Fruit fly (Drosophila melanogaster) whole organism, embryonic: ENCODE results near the gene CG32161.

Experiments
- ATbp ChIP-seq: fragments of 200-800 bp; sonication (Bioruptor generic); optimal IDR thresholded peaks from 2 replicates; lab custom pipeline; 2017; ENCODE audit warnings: missing biosample characterization, mild to moderate bottlenecking, missing genetic modification characterization, missing genetic modification reagents
- Asciz ChIP-seq: fragments of 200-800 bp; sonication (Bioruptor generic); optimal IDR thresholded peaks from 2 replicates; lab custom pipeline; 2017; ENCODE audit warnings: missing biosample characterization, mild to moderate bottlenecking, missing genetic modification characterization, missing genetic modification reagents
- Bgb ChIP-seq: fragments of 200-800 bp; sonication (Bioruptor generic); IDR thresholded peaks from 2 replicates; pipeline ENCODE4 v1.3.6; 2022; ENCODE audit warnings: missing biosample characterization, missing genetic modification characterization; ENCODE audit not compliant: partially characterized antibody
- Blimp-1 ChIP-seq: fragments of 200-800 bp; sonication (Bioruptor generic); optimal IDR thresholded peaks from 3 replicates; lab custom pipeline; 2018; ENCODE audit warnings: missing biosample characterization, missing genetic modification characterization, mild to moderate bottlenecking, moderate library complexity, missing genetic modification reagents
- CG10654 ChIP-seq: fragments of 200-800 bp; sonication (Bioruptor generic); optimal IDR thresholded peaks from 2 replicates; lab custom pipeline; 2016; ENCODE audit warnings: missing biosample characterization, missing genetic modification characterization
- CG12236 ChIP-seq: fragments of 200-800 bp; sonication (Bioruptor generic); optimal IDR thresholded peaks from 2 replicates; lab custom pipeline; 2016; ENCODE audit warnings: missing biosample characterization, missing genetic modification characterization
- CG1233 ChIP-seq: fragments of 200-800 bp; sonication (Bioruptor generic); optimal IDR thresholded peaks from 4 replicates; lab custom pipeline; 2018; ENCODE audit warnings: missing biosample characterization, mild to moderate bottlenecking, missing genetic modification characterization
- CG14441 ChIP-seq: fragments of 200-800 bp; sonication (Bioruptor generic); IDR thresholded peaks from 2 replicates; pipeline ENCODE4 v1.3.6; 2022; ENCODE audit warnings: missing biosample characterization, missing genetic modification characterization
- CG14710 ChIP-seq: fragments of 200-800 bp; sonication (Bioruptor generic); optimal IDR thresholded peaks from 3 replicates; lab custom pipeline; 2019; ENCODE audit warnings: missing biosample characterization, mild to moderate bottlenecking, missing genetic modification characterization, moderate library complexity
- CG2120 ChIP-seq: fragments of 200-800 bp; sonication (Bioruptor generic); optimal IDR thresholded peaks from 3 replicates; lab custom pipeline; 2016; ENCODE audit warnings: missing biosample characterization, missing genetic modification characterization
- CG2678 ChIP-seq: fragments of 200-800 bp; sonication (Bioruptor generic); optimal IDR thresholded peaks from 3 replicates; lab custom pipeline; 2019; ENCODE audit warnings: missing biosample characterization, mild to moderate bottlenecking, missing genetic modification characterization, moderate library complexity
- CG32767 ChIP-seq: fragments of 200-800 bp; sonication (Bioruptor generic); IDR thresholded peaks from 2 replicates; pipeline ENCODE4 v1.3.6; 2022; ENCODE audit warnings: missing biosample characterization, missing genetic modification characterization
- CG3281 ChIP-seq: fragments of 200-800 bp; sonication (Bioruptor generic); optimal IDR thresholded peaks from 3 replicates; lab custom pipeline; 2017; ENCODE audit warnings: missing biosample characterization, mild to moderate bottlenecking, missing genetic modification characterization
- CG34224 ChIP-seq: fragments of 200-800 bp; sonication (Bioruptor generic); IDR thresholded peaks from 3 replicates; pipeline ENCODE4 v1.3.6; 2022; ENCODE audit warnings: missing biosample characterization, missing genetic modification characterization; ENCODE audit not compliant: partially characterized antibody
- CG43689 ChIP-seq: fragments of 200-800 bp; sonication (Bioruptor generic); IDR thresholded peaks from 2 replicates; pipeline ENCODE4 v1.3.6; 2022; ENCODE audit warnings: missing biosample characterization, missing genetic modification characterization
- CG5180 ChIP-seq: fragments of 200-800 bp; sonication (Bioruptor generic); optimal IDR thresholded peaks from 3 replicates; lab custom pipeline; 2017; ENCODE audit warnings: missing biosample characterization, missing genetic modification characterization, mild to moderate bottlenecking, moderate library complexity, missing genetic modification reagents
- CG6272 ChIP-seq: fragments of 200-800 bp; sonication (Bioruptor generic); IDR thresholded peaks from 2 replicates; pipeline ENCODE4 v1.3.6; 2022; ENCODE audit warnings: missing biosample characterization, missing genetic modification characterization
- CG7839 ChIP-seq: fragments of 200-800 bp; sonication (Bioruptor generic); optimal IDR thresholded peaks from 3 replicates; lab custom pipeline; 2018; ENCODE audit warnings: missing biosample characterization, mild to moderate bottlenecking, missing genetic modification characterization, moderate library complexity
- D ChIP-seq, 2 experiments: fragments of 200-800 bp in 1 of 2; fragments of >200 bp in 1 of 2; sonication (Bioruptor generic) in 1 of 2; optimal IDR thresholded peaks; 2 replicates in 1 of 2; 3 replicates in 1 of 2; lab custom pipeline; 2017; ENCODE audit warnings: mild to moderate bottlenecking in 1 of 2, missing biosample characterization in 1 of 2, missing genetic modification characterization in 1 of 2, missing genetic modification reagents in 1 of 2
- E2f2 ChIP-seq: fragments of 200-800 bp; sonication (Bioruptor generic); IDR thresholded peaks from 2 replicates; pipeline ENCODE4 v1.3.6; 2022; ENCODE audit warnings: missing biosample characterization, missing genetic modification characterization
- Eip74EF ChIP-seq, 2 experiments: fragments of 200-800 bp in 1 of 2; fragments of >200 bp in 1 of 2; sonication (Bioruptor generic) in 1 of 2; optimal IDR thresholded peaks; 2 replicates each; lab custom pipeline; 2017 to 2019; ENCODE audit warnings: missing biosample characterization in 2 of 2, missing genetic modification characterization in 2 of 2, mild to moderate bottlenecking in 1 of 2, moderate library complexity in 1 of 2
- Ets65A ChIP-seq: fragments of 200-800 bp; sonication (Bioruptor generic); peaks from one replicate; lab custom pipeline; 2016; ENCODE audit warnings: missing biosample characterization, missing genetic modification characterization
- HLH4C ChIP-seq: fragments of 200-800 bp; sonication (Bioruptor generic); IDR thresholded peaks from 3 replicates; pipeline ENCODE4 v1.3.6; 2022; ENCODE audit warnings: missing biosample characterization, missing genetic modification characterization; ENCODE audit not compliant: partially characterized antibody
- Jarid2 ChIP-seq: fragments of 200-800 bp; sonication (Bioruptor generic); optimal IDR thresholded peaks from 3 replicates; lab custom pipeline; 2017; ENCODE audit warnings: mild to moderate bottlenecking, missing biosample characterization, missing genetic modification reagents, missing genetic modification characterization
- Max ChIP-seq: fragments of 200-800 bp; sonication (Bioruptor generic); optimal IDR thresholded peaks from 2 replicates; lab custom pipeline; 2016; ENCODE audit warnings: missing biosample characterization, mild to moderate bottlenecking, missing genetic modification characterization
- Mes4 ChIP-seq: fragments of 200-800 bp; sonication (Bioruptor generic); optimal IDR thresholded peaks from 2 replicates; lab custom pipeline; 2016; ENCODE audit warnings: missing biosample characterization, missing genetic modification characterization
- NC2β ChIP-seq: fragments of 200-800 bp; sonication (Bioruptor generic); optimal IDR thresholded peaks from 2 replicates; lab custom pipeline; 2016; ENCODE audit warnings: missing biosample characterization, missing genetic modification characterization
- ap ChIP-seq: fragments of 200-800 bp; sonication (Bioruptor generic); IDR thresholded peaks from 2 replicates; pipeline ENCODE4 v1.3.6; 2022; ENCODE audit warnings: missing biosample characterization, missing genetic modification characterization
- cad ChIP-seq: fragments of >200 bp; optimal IDR thresholded peaks from 2 replicates; lab custom pipeline; 2017; ENCODE audit warnings: missing biosample characterization, missing genetic modification characterization
- cg ChIP-seq: fragments of 200-800 bp; sonication (Bioruptor generic); optimal IDR thresholded peaks from 3 replicates; lab custom pipeline; 2019; ENCODE audit warnings: missing biosample characterization, mild to moderate bottlenecking, missing genetic modification characterization, moderate library complexity
- chn ChIP-seq: fragments of 200-800 bp; sonication (Bioruptor generic); optimal IDR thresholded peaks from 2 replicates; lab custom pipeline; 2016; ENCODE audit warnings: missing biosample characterization, missing genetic modification characterization
- croc ChIP-seq: fragments of 200-800 bp; sonication (Bioruptor generic); conservative IDR thresholded peaks from 3 replicates; pipeline ENCODE4 v1.3.6; 2022; ENCODE audit warnings: missing biosample characterization, missing genetic modification characterization
- cwo ChIP-seq: fragments of 200-800 bp; sonication (Bioruptor generic); optimal IDR thresholded peaks from 3 replicates; lab custom pipeline; 2017; ENCODE audit warnings: missing biosample characterization, missing genetic modification characterization, mild to moderate bottlenecking, moderate library complexity, missing genetic modification reagents
- dmrt11E ChIP-seq: fragments of 200-800 bp; sonication (Bioruptor generic); optimal IDR thresholded peaks from 3 replicates; lab custom pipeline; 2018; ENCODE audit warnings: missing biosample characterization, mild to moderate bottlenecking, missing genetic modification characterization, moderate library complexity
- dmrt99B ChIP-seq: fragments of 200-800 bp; sonication (Bioruptor generic); optimal IDR thresholded peaks from 2 replicates; lab custom pipeline; 2018; ENCODE audit warnings: missing biosample characterization, mild to moderate bottlenecking, missing genetic modification characterization, moderate library complexity
- dysf ChIP-seq: fragments of 200-800 bp; sonication (Bioruptor generic); IDR thresholded peaks from 3 replicates; pipeline ENCODE4 v1.3.6; 2022; ENCODE audit warnings: missing biosample characterization, missing genetic modification characterization
- exex ChIP-seq: fragments of 200-800 bp; sonication (Bioruptor generic); optimal IDR thresholded peaks from 4 replicates; lab custom pipeline; 2018; ENCODE audit warnings: missing biosample characterization, mild to moderate bottlenecking, missing genetic modification characterization, moderate library complexity
- gcm2 ChIP-seq: fragments of 200-800 bp; sonication (Bioruptor generic); optimal IDR thresholded peaks from 2 replicates; lab custom pipeline; 2016; ENCODE audit warnings: missing biosample characterization, missing genetic modification characterization
- gsb-n ChIP-seq: fragments of 200-800 bp; sonication (Bioruptor generic); optimal IDR thresholded peaks from 3 replicates; lab custom pipeline; 2018; ENCODE audit warnings: missing biosample characterization, mild to moderate bottlenecking, missing genetic modification characterization
- inv ChIP-seq: fragments of 200-800 bp; sonication (Bioruptor generic); IDR thresholded peaks from 2 replicates; pipeline ENCODE4 v1.3.6; 2022; ENCODE audit warnings: missing biosample characterization, missing genetic modification characterization; ENCODE audit not compliant: partially characterized antibody
- jing ChIP-seq: fragments of 200-800 bp; sonication (Bioruptor generic); optimal IDR thresholded peaks from 2 replicates; lab custom pipeline; 2018; ENCODE audit warnings: missing biosample characterization, mild to moderate bottlenecking, missing genetic modification characterization
- nerfin-1 ChIP-seq: fragments of 200-800 bp; sonication (Bioruptor generic); optimal IDR thresholded peaks from 3 replicates; lab custom pipeline; 2019; ENCODE audit warnings: missing biosample characterization, mild to moderate bottlenecking, missing genetic modification characterization, moderate library complexity
- pnt ChIP-seq: fragments of 200-800 bp; sonication (Bioruptor generic); optimal IDR thresholded peaks from 3 replicates; lab custom pipeline; 2016; ENCODE audit warnings: missing biosample characterization, missing genetic modification characterization
- pros ChIP-seq: fragments of 200-800 bp; sonication (Bioruptor generic); optimal IDR thresholded peaks from 3 replicates; lab custom pipeline; 2019; ENCODE audit warnings: missing biosample characterization, mild to moderate bottlenecking, missing genetic modification characterization, moderate library complexity
- scrt ChIP-seq: fragments of 200-800 bp; sonication (Bioruptor generic); optimal IDR thresholded peaks from 2 replicates; lab custom pipeline; 2018; ENCODE audit warnings: missing biosample characterization, mild to moderate bottlenecking, missing genetic modification characterization, moderate library complexity
- sug ChIP-seq: fragments of 200-800 bp; optimal IDR thresholded peaks from 2 replicates; lab custom pipeline; 2019; ENCODE audit warnings: missing biosample characterization, mild to moderate bottlenecking, missing genetic modification characterization, moderate library complexity
- z ChIP-seq: fragments of 200-800 bp; sonication (Bioruptor generic); IDR thresholded peaks from 3 replicates; pipeline ENCODE4 v1.3.6; 2022; ENCODE audit warnings: missing biosample characterization, missing genetic modification characterization
- zen ChIP-seq: fragments of 200-800 bp; sonication (Bioruptor generic); optimal IDR thresholded peaks from 3 replicates; lab custom pipeline; 2018; ENCODE audit warnings: missing biosample characterization, mild to moderate bottlenecking, missing genetic modification characterization, moderate library complexity
- zfh1 ChIP-seq: fragments of 200-800 bp; sonication (Bioruptor generic); IDR thresholded peaks from 3 replicates; pipeline ENCODE4 v1.3.6; 2022; ENCODE audit warnings: missing biosample characterization, missing genetic modification characterization

CG32161 gene

DNA sequence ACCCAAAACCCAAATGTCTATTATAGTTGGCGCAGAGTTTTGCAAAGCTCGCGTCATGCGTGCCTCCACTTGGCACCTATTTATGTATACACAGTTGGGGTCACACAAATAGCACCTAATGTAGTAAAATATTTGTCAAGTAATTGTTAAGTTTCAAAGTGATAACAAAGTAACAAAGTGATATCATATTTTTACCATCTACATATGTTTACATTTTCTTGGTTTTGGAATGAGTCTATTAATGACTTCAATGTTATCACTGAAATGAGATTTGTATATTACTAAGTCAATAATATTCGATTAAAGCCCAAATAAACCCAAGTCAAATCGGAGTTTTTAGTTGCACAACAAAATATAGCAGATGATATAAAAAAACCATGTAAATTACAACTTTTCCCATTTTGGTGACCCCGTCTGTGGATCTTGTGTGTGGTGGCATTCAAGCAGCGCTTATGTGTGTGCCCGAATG is 26.5 kb downstream of the CG32161 start (continued):
- TF ChIP-seq D (optimal IDR thresholded peaks at IDR 0.05; lab: Kevin White, UChicago) (no peak), D (GFP tag; optimal IDR thresholded peaks at IDR 0.05; lab: Kevin White, UChicago) (peak; percentile 67), zen (tag; lab: Kevin White, UChicago) (peak; percentile 30), cad (GFP tag; lab: Kevin White, UChicago) (no peak), CG3281 (GFP tag; lab: Kevin White, UChicago) (peak; percentile 85), NC2β (GFP tag; lab: Kevin White, UChicago) (peak; percentile 8), gsb-n (tag; lab: Kevin White, UChicago) (peak; percentile 59), dmrt11E (tag; lab: Kevin White, UChicago) (peak; percentile 55), CG14441 (no peak), Eip74EF (GFP tag; optimal IDR thresholded peaks at IDR 0.05; lab: Kevin White, UChicago) (peak in 1 of 2 experiments; percentile 65), E2f2 (0 out of 2 replicates have a peak, but pooled peaks have one; percentile 39), CG32767 (GFP tag; lab: Robert Waterston, UW) (no peak), gcm2 (GFP tag; lab: Kevin White, UChicago) (peak; percentile 37), CG34224 (GFP tag; lab: Robert Waterston, UW) (no peak), inv (GFP tag; lab: Robert Waterston, UW) (no peak), jing (GFP tag; lab: Kevin White, UChicago) (peak; percentile 61), cg (GFP tag; lab: Kevin White, UChicago) (peak; percentile 33), Mes4 (GFP tag; lab: Kevin White, UChicago) (peak; percentile 14), Max (GFP tag; lab: Kevin White, UChicago) (peak; percentile 57), ap (GFP tag; lab: Robert Waterston, UW) (no peak), CG12236 (peak; percentile 45), dmrt99B (tag; lab: Kevin White, UChicago) (peak; percentile 87), dysf (GFP tag; lab: Robert Waterston, UW) (peak; percentile 80), scrt (peak; percentile 54), CG2120 (GFP tag; lab: Kevin White, UChicago) (peak; percentile 80), CG10654 (GFP tag; lab: Kevin White, UChicago) (peak; percentile 38), CG43689 (GFP tag; lab: Robert Waterston, UW) (no peak), sug (tag; lab: Kevin White, UChicago) (peak; percentile 53), pros (GFP tag; lab: Kevin White, UChicago) (no peak), HLH4C (GFP tag; lab: Robert Waterston, UW) (no peak), z (0 out of 3 replicates have a peak, but pooled peaks have one; percentile 3)
- TF ChIP-seq, all 482 proteins: peak for 286

DNA sequence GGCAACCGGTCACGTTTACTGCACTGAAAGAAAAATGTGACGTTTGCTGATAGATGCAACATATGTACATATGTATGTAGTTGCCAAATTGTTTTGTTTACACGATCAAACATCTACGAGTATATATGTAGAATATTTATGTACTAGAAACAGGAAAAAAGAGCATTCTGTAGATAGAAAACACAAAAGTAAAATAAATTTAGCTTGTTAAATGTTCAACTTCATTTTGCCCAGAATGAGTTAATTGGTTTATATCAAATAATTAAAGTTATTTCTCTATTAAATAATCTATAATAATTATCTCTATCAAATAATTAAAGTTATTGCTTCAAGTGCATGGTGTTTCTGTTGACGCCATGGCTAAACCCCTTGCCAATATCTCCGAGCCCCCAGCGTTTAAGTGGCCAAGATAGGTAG is 27.1 kb downstream of the CG32161 start:
- TF ChIP-seq chn (GFP tag; lab: Kevin White, UChicago) (no peak), CG1233 (GFP tag; lab: Kevin White, UChicago) (peak; percentile 29), zfh1 (GFP tag; lab: Robert Waterston, UW) (no peak), Jarid2 (GFP tag; lab: Kevin White, UChicago) (no peak), Bgb (GFP tag; lab: Robert Waterston, UW) (no peak), cwo (GFP tag; lab: Kevin White, UChicago) (peak; percentile 62), nerfin-1 (tag; lab: Kevin White, UChicago) (peak; percentile 22), CG14710 (no peak), CG6272 (no peak), pnt (GFP tag; lab: Kevin White, UChicago) (peak; percentile 24), Asciz (GFP tag; lab: Kevin White, UChicago) (peak; percentile 9), exex (tag; lab: Kevin White, UChicago) (peak; percentile 21), croc (no peak), Blimp-1 (GFP tag; lab: Kevin White, UChicago) (peak; percentile 42), CG7839 (tag; lab: Kevin White, UChicago) (peak; percentile 35), CG5180 (GFP tag; lab: Kevin White, UChicago) (peak; percentile 40), ATbp (GFP tag; lab: Kevin White, UChicago) (peak; percentile 20), CG2678 (tag; lab: Kevin White, UChicago) (peak; percentile 69), Ets65A (GFP tag; lab: Kevin White, UChicago) (peak; percentile 79)
